Worm (Caenorhabditis elegans): ENCODE results near the gene pax-1.

Gene pax-1

ce11 chrV:8239928-8240327, 15.2 kb downstream of the pax-1 start, which contains the start of gene C16D9.3:
Gene C16D9.3 (minus strand): TSS chrV:8240028.
- no peak for TF ChIP-seq sptf-2 (GFP tag; optimal IDR thresholded peaks at IDR 0.05)

ce11 chrV:8242798-8243197, 18.1 kb downstream of the pax-1 start, which contains the start of gene C16D9.4:
Gene C16D9.4 (minus strand): TSS chrV:8242898.
- no peak for TF ChIP-seq Y79H2A.3 (GFP tag; conservative IDR thresholded peaks at IDR 0.05)
- TF ChIP-seq sdz-38 (tag; optimal IDR thresholded peaks at IDR 0.05) = no peak
- no peak for TF ChIP-seq lsy-27 (tag; optimal IDR thresholded peaks at IDR 0.05; ENCODE audit: borderline replicate concordance, insufficient read depth)
- TF ChIP-seq lir-1 (GFP tag; conservative IDR thresholded peaks at IDR 0.05) = no peak
- TF ChIP-seq madf-6 (GFP tag; IDR thresholded peaks at IDR 0.05) = no peak
- TF ChIP-seq fkh-3 (tag; optimal IDR thresholded peaks at IDR 0.05) = no peak
- TF ChIP-seq madf-8 (GFP tag; conservative IDR thresholded peaks at IDR 0.05) = no peak
- no peak for TF ChIP-seq rec-8 (tag; optimal IDR thresholded peaks at IDR 0.05)
- TF ChIP-seq akir-1 (GFP tag; optimal IDR thresholded peaks at IDR 0.05) = no peak
- TF ChIP-seq T07F8.4 (tag; optimal IDR thresholded peaks at IDR 0.05) = no peak
- no peak for TF ChIP-seq snpc-1.1 (tag; optimal IDR thresholded peaks at IDR 0.05; ENCODE audit: insufficient read depth)
- no peak for TF ChIP-seq rpc-1 (optimal IDR thresholded peaks at IDR 0.05)
- no peak for TF ChIP-seq rpc-1 (tag; optimal IDR thresholded peaks at IDR 0.05)
- TF ChIP-seq egrh-3 (GFP tag; IDR thresholded peaks at IDR 0.05) = no peak
- no peak for TF ChIP-seq pbrm-1 (GFP tag; IDR thresholded peaks at IDR 0.05)
- TF ChIP-seq madf-10 (tag; optimal IDR thresholded peaks at IDR 0.05) = no peak
- no peak for TF ChIP-seq zim-3 (tag; optimal IDR thresholded peaks at IDR 0.05)

- TF ChIP-seq F37B4.10 (GFP tag; IDR thresholded peaks at IDR 0.05) (no peak), nhr-80 (tag; optimal IDR thresholded peaks at IDR 0.05) (peak; percentile 42)
These were observed 18.5 kb downstream of the pax-1 start for ce11 chrV:8243201-8243600.

ce11 chrV:8245457-8245856, 20.7 kb downstream of the pax-1 start, which contains the start of gene C16D9.5:
Gene C16D9.5 (minus strand): TSS chrV:8245557.
- TF ChIP-seq mes-4 (tag; optimal IDR thresholded peaks at IDR 0.05) (no peak), unc-62 (GFP tag; optimal IDR thresholded peaks at IDR 0.05) (no peak), F57A8.1 (GFP tag; optimal IDR thresholded peaks at IDR 0.05) (no peak), ztf-6 (GFP tag; IDR thresholded peaks at IDR 0.05) (no peak), attf-6 (GFP tag; IDR thresholded peaks at IDR 0.05) (no peak), Y79H2A.3 (GFP tag; conservative IDR thresholded peaks at IDR 0.05) (no peak), xnd-1 (tag; optimal IDR thresholded peaks at IDR 0.05) (no peak)

ce11 chrV:8247311-8248105, 22.8 kb downstream of the pax-1 start:
- TF ChIP-seq ztf-22 (GFP tag; optimal IDR thresholded peaks at IDR 0.05) (no peak), K11D2.4 (GFP tag; IDR thresholded peaks at IDR 0.05) (no peak), rec-8 (tag; optimal IDR thresholded peaks at IDR 0.05) (peak in 1 of 2 experiments; percentile 17), fkh-3 (tag; optimal IDR thresholded peaks at IDR 0.05) (no peak), ceh-100 (GFP tag; IDR thresholded peaks at IDR 0.05) (peak; percentile 60; the same call in 1 of the 2 replicates), lin-40 (tag; optimal IDR thresholded peaks at IDR 0.05) (peak; percentile 43), nhr-80 (tag; optimal IDR thresholded peaks at IDR 0.05) (peak; percentile 16), attf-3 (GFP tag; conservative IDR thresholded peaks at IDR 0.05) (0 out of 2 replicates have a peak, but pooled peaks have one; percentile 31), B0336.3 (GFP tag; IDR thresholded peaks at IDR 0.05) (peak; percentile 84), lsl-1 (GFP tag; optimal IDR thresholded peaks at IDR 0.05) (peak; percentile 67), C06A6.2 (GFP tag; conservative IDR thresholded peaks at IDR 0.05) (no peak), Y79H2A.3 (GFP tag; conservative IDR thresholded peaks at IDR 0.05) (no peak), sptf-2 (GFP tag; optimal IDR thresholded peaks at IDR 0.05) (no peak), hmg-1.2 (GFP tag; IDR thresholded peaks at IDR 0.05) (peak; percentile 90), nhr-120 (GFP tag; IDR thresholded peaks at IDR 0.05) (no peak), die-1 (tag; optimal IDR thresholded peaks at IDR 0.05) (peak; percentile 49), bed-2 (GFP tag; IDR thresholded peaks at IDR 0.05) (no peak), Y95B8A.8 (GFP tag; IDR thresholded peaks at IDR 0.05) (peak; percentile 75; the same call in 1 of the 2 replicates), tbx-9 (tag; optimal IDR thresholded peaks at IDR 0.05; ENCODE audit: borderline replicate concordance) (no peak), attf-5 (GFP tag; optimal IDR thresholded peaks at IDR 0.05) (no peak)
